Worm (Caenorhabditis elegans): Measurements from ENCODE around the gene seip-1.
A peak's percentile ranks its signal among the peaks of the same experiment; 100 is the strongest.

Gene seip-1

ce11 chrV:6030559-6030975, 22.5 kb downstream of the seip-1 start (continued):
- TF ChIP-seq syd-9 (tag; optimal IDR thresholded peaks at IDR 0.05) (peak; percentile 36), tbx-7 (tag; optimal IDR thresholded peaks at IDR 0.05) (no peak), ceh-9 (tag; optimal IDR thresholded peaks at IDR 0.05) (no peak), ceh-18 (tag; optimal IDR thresholded peaks at IDR 0.05) (peak; percentile 78), F13H6.1 (tag; optimal IDR thresholded peaks at IDR 0.05) (no peak), ztf-16 (tag; optimal IDR thresholded peaks at IDR 0.05) (no peak), ceh-2 (tag; optimal IDR thresholded peaks at IDR 0.05) (no peak), K02D7.2 (tag; optimal IDR thresholded peaks at IDR 0.05) (no peak), mec-3 (tag; optimal IDR thresholded peaks at IDR 0.05; ENCODE audit: borderline replicate concordance) (no peak), rnt-1 (tag; optimal IDR thresholded peaks at IDR 0.05) (peak; percentile 68), nfya-1 (tag; optimal IDR thresholded peaks at IDR 0.05) (peak; percentile 10), tbx-2 (tag; optimal IDR thresholded peaks at IDR 0.05) (peak; percentile 22), sdc-2 (tag; optimal IDR thresholded peaks at IDR 0.05) (no peak), hlh-13 (GFP tag; optimal IDR thresholded peaks at IDR 0.05) (no peak), gmeb-2 (tag; optimal IDR thresholded peaks at IDR 0.05) (no peak), unc-3 (GFP tag; conservative IDR thresholded peaks at IDR 0.05) (no peak), unc-3 (tag; optimal IDR thresholded peaks at IDR 0.05) (no peak), eyg-1 (tag; optimal IDR thresholded peaks at IDR 0.05) (no peak), pax-1 (tag; optimal IDR thresholded peaks at IDR 0.05) (no peak), ceh-22 (tag; optimal IDR thresholded peaks at IDR 0.05) (no peak), unc-86 (tag; optimal IDR thresholded peaks at IDR 0.05) (no peak), ceh-19 (GFP tag; optimal IDR thresholded peaks at IDR 0.05) (no peak), ceh-34 (tag; optimal IDR thresholded peaks at IDR 0.05) (peak; percentile 70), ceh-45 (GFP tag; IDR thresholded peaks at IDR 0.05) (no peak), madf-2 (tag; optimal IDR thresholded peaks at IDR 0.05) (no peak), ref-2 (tag; optimal IDR thresholded peaks at IDR 0.05) (no peak), zip-5 (tag; optimal IDR thresholded peaks at IDR 0.05) (no peak), ets-4 (tag; optimal IDR thresholded peaks at IDR 0.05) (no peak), ceh-31 (tag; optimal IDR thresholded peaks at IDR 0.05) (peak; percentile 30), lim-6 (tag; optimal IDR thresholded peaks at IDR 0.05) (no peak), fkh-6 (tag; optimal IDR thresholded peaks at IDR 0.05) (no peak), lin-11 (tag; optimal IDR thresholded peaks at IDR 0.05) (no peak), che-1 (tag; optimal IDR thresholded peaks at IDR 0.05) (no peak), odd-2 (tag; optimal IDR thresholded peaks at IDR 0.05) (no peak), T23F11.4 (GFP tag; optimal IDR thresholded peaks at IDR 0.05) (no peak), ceh-14 (tag; optimal IDR thresholded peaks at IDR 0.05) (no peak), Y22D7AL.16 (tag; optimal IDR thresholded peaks at IDR 0.05) (no peak), hlh-15 (tag; optimal IDR thresholded peaks at IDR 0.05) (no peak), hlh-6 (tag; optimal IDR thresholded peaks at IDR 0.05) (no peak), ceh-30 (tag; optimal IDR thresholded peaks at IDR 0.05) (no peak), ttx-3 (tag; optimal IDR thresholded peaks at IDR 0.05) (no peak), unc-55 (GFP tag; optimal IDR thresholded peaks at IDR 0.05) (peak; percentile 68), npax-4 (tag; optimal IDR thresholded peaks at IDR 0.05) (no peak)

DNA sequence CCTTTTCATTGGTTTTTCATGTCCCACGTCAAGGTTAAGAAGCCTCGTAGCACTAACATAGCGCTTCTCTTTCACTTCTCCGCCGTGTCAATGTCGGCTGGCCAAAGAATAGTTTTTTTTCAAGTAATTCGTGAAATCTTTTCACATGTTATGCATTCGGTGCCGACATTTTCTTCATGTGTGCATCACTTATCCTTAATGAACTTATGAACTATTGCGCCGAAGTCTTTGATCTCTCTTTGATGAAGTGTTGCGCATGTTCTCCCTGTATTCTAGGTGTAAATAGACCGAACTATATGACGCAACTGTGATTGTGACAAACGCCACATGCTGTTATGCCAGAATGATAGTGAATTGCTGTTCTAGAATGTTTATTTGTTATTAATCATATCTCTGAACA, 31.0 kb downstream of the seip-1 start:
- TF ChIP-seq ceh-14 (tag; optimal IDR thresholded peaks at IDR 0.05): no peak
- TF ChIP-seq hlh-30 (tag; optimal IDR thresholded peaks at IDR 0.05; ENCODE audit: insufficient read depth): no peak
- no peak for TF ChIP-seq dve-1 (tag; optimal IDR thresholded peaks at IDR 0.05)
- no peak for TF ChIP-seq nhr-232 (tag; optimal IDR thresholded peaks at IDR 0.05)
- no peak for TF ChIP-seq hlh-8 (tag; optimal IDR thresholded peaks at IDR 0.05)
- no peak for TF ChIP-seq ahr-1 (tag; optimal IDR thresholded peaks at IDR 0.05)
- no peak for TF ChIP-seq ceh-19 (GFP tag; optimal IDR thresholded peaks at IDR 0.05)
- no peak for TF ChIP-seq dmd-4 (tag; optimal IDR thresholded peaks at IDR 0.05; ENCODE audit: borderline replicate concordance)
- no peak for TF ChIP-seq unc-3 (GFP tag; conservative IDR thresholded peaks at IDR 0.05)
- no peak for TF ChIP-seq unc-3 (tag; optimal IDR thresholded peaks at IDR 0.05)
- TF ChIP-seq elt-4 (tag; optimal IDR thresholded peaks at IDR 0.05): no peak
- TF ChIP-seq C38D4.7 (GFP tag; optimal IDR thresholded peaks at IDR 0.05): no peak
- no peak for TF ChIP-seq Y22D7AL.16 (tag; optimal IDR thresholded peaks at IDR 0.05)
- TF ChIP-seq hlh-13 (GFP tag; optimal IDR thresholded peaks at IDR 0.05): no peak
- no peak for TF ChIP-seq nhr-11 (tag; optimal IDR thresholded peaks at IDR 0.05)

Data from whole organism, late embryonic.